Fruit fly (Drosophila melanogaster) whole organism, prepupa: ENCODE results near the gene Pak.

Experiments used
- Blimp-1 ChIP-seq: fragments of 200-800 bp; sonication (Bioruptor generic); optimal IDR thresholded peaks from 3 replicates; lab custom pipeline; 2017; ENCODE audit warnings: missing biosample characterization, missing genetic modification characterization, mild to moderate bottlenecking, moderate library complexity, missing genetic modification reagents
- CG10631 ChIP-seq: fragments of 200-800 bp; sonication (Bioruptor generic); optimal IDR thresholded peaks from 2 replicates; lab custom pipeline; 2016; ENCODE audit warnings: missing biosample characterization, missing genetic modification characterization
- CG10669 ChIP-seq: fragments of 200-800 bp; sonication (Bioruptor generic); optimal IDR thresholded peaks from 3 replicates; lab custom pipeline; 2018; ENCODE audit warnings: missing biosample characterization, mild to moderate bottlenecking, missing genetic modification characterization, moderate library complexity
- CG11762 ChIP-seq: fragments of 200-800 bp; sonication (Bioruptor generic); optimal IDR thresholded peaks from 3 replicates; lab custom pipeline; 2016; ENCODE audit warnings: missing biosample characterization, missing genetic modification characterization; ENCODE audit not compliant: insufficient read depth
- CG11902 ChIP-seq: fragments of 200-800 bp; sonication (Bioruptor generic); optimal IDR thresholded peaks from 3 replicates; lab custom pipeline; 2016; ENCODE audit warnings: missing biosample characterization, missing genetic modification characterization
- CG16779 ChIP-seq: fragments of 200-800 bp; sonication (Bioruptor generic); optimal IDR thresholded peaks from 3 replicates; lab custom pipeline; 2017; ENCODE audit warnings: missing biosample characterization, mild to moderate bottlenecking, missing genetic modification characterization
- CG3032 ChIP-seq: fragments of 200-800 bp; optimal IDR thresholded peaks from 2 replicates; lab custom pipeline; 2019; ENCODE audit warnings: missing biosample characterization, mild to moderate bottlenecking, missing genetic modification characterization, moderate library complexity
- CG31627 ChIP-seq: fragments of 200-800 bp; sonication (Bioruptor generic); optimal IDR thresholded peaks from 3 replicates; lab custom pipeline; 2016; ENCODE audit warnings: missing biosample characterization, missing genetic modification characterization
- CG32006 ChIP-seq: fragments of 200-800 bp; sonication (Bioruptor generic); optimal IDR thresholded peaks from 3 replicates; lab custom pipeline; 2017; ENCODE audit warnings: missing biosample characterization, mild to moderate bottlenecking, missing genetic modification characterization
- CG6163 ChIP-seq: fragments of 200-800 bp; sonication (Bioruptor generic); IDR thresholded peaks from 3 replicates; pipeline ENCODE4 v1.3.6; 2022; ENCODE audit warnings: missing biosample characterization, missing genetic modification characterization
- CG6276 ChIP-seq: fragments of 200-800 bp; sonication (Bioruptor generic); optimal IDR thresholded peaks from 2 replicates; lab custom pipeline; 2017; ENCODE audit warnings: missing biosample characterization, mild to moderate bottlenecking, missing genetic modification characterization
- CG6792 ChIP-seq: fragments of 200-800 bp; sonication (Bioruptor generic); optimal IDR thresholded peaks from 3 replicates; lab custom pipeline; 2016; ENCODE audit warnings: missing biosample characterization, missing genetic modification characterization
- CG6808 ChIP-seq: fragments of 200-800 bp; sonication (Bioruptor generic); optimal IDR thresholded peaks from 3 replicates; lab custom pipeline; 2017; ENCODE audit warnings: missing biosample characterization, missing genetic modification characterization, mild to moderate bottlenecking, moderate library complexity, missing genetic modification reagents
- CG6854 ChIP-seq: fragments of 200-800 bp; sonication (Bioruptor generic); optimal IDR thresholded peaks from 2 replicates; lab custom pipeline; 2017; ENCODE audit warnings: missing biosample characterization, mild to moderate bottlenecking, missing genetic modification characterization
- CG8119 ChIP-seq: fragments of 200-800 bp; sonication (Bioruptor generic); IDR thresholded peaks from 3 replicates; pipeline ENCODE4 v1.3.6; 2022; ENCODE audit warnings: missing biosample characterization, missing genetic modification characterization
- CG8319 ChIP-seq: fragments of 200-800 bp; sonication (Bioruptor generic); optimal IDR thresholded peaks from 3 replicates; lab custom pipeline; 2016; ENCODE audit warnings: missing biosample characterization, missing genetic modification characterization
- Eip75B ChIP-seq: fragments of 200-800 bp; sonication (Bioruptor generic); optimal IDR thresholded peaks from 3 replicates; lab custom pipeline; 2016; ENCODE audit warnings: missing biosample characterization, missing genetic modification characterization
- Eip78C ChIP-seq: fragments of 200-800 bp; sonication (Bioruptor generic); peaks from one replicate; lab custom pipeline; 2016; ENCODE audit warnings: missing biosample characterization, missing genetic modification characterization
- Ets21C ChIP-seq: fragments of 200-800 bp; sonication (Bioruptor generic); optimal IDR thresholded peaks from 3 replicates; lab custom pipeline; 2016; ENCODE audit warnings: missing biosample characterization, missing genetic modification characterization
- Ets96B ChIP-seq: fragments of 200-800 bp; optimal IDR thresholded peaks from 2 replicates; lab custom pipeline; 2019; ENCODE audit warnings: missing biosample characterization, mild to moderate bottlenecking, missing genetic modification characterization, moderate library complexity
- Hr38 ChIP-seq: sonication (Bioruptor generic); optimal IDR thresholded peaks from 2 replicates; lab custom pipeline; 2016; ENCODE audit warnings: missing biosample characterization, missing genetic modification characterization
- Hr39 ChIP-seq: fragments of 200-800 bp; sonication (Bioruptor generic); optimal IDR thresholded peaks from 2 replicates; lab custom pipeline; 2016; ENCODE audit warnings: missing biosample characterization, missing genetic modification characterization
- Hr4 ChIP-seq: fragments of 200-800 bp; sonication (Bioruptor generic); optimal IDR thresholded peaks from 3 replicates; lab custom pipeline; 2016; ENCODE audit warnings: missing biosample characterization, missing genetic modification characterization
- Lpt ChIP-seq: fragments of 200-800 bp; sonication (Bioruptor generic); optimal IDR thresholded peaks from 3 replicates; lab custom pipeline; 2016; ENCODE audit warnings: missing biosample characterization, missing genetic modification characterization
- Met ChIP-seq: fragments of 200-800 bp; sonication (Bioruptor generic); optimal IDR thresholded peaks from 3 replicates; lab custom pipeline; 2016; ENCODE audit warnings: missing biosample characterization, missing genetic modification characterization
- OdsH ChIP-seq: fragments of 200-800 bp; sonication (Bioruptor generic); optimal IDR thresholded peaks from 3 replicates; lab custom pipeline; 2016; ENCODE audit warnings: missing biosample characterization, missing genetic modification characterization
- Smox ChIP-seq: fragments of 200-800 bp; sonication (Bioruptor generic); optimal IDR thresholded peaks from 3 replicates; lab custom pipeline; 2016; ENCODE audit warnings: missing biosample characterization, missing genetic modification characterization
- Sox102F ChIP-seq: fragments of 200-800 bp; sonication (Bioruptor generic); optimal IDR thresholded peaks from 2 replicates; lab custom pipeline; 2016; ENCODE audit warnings: missing biosample characterization, mild to moderate bottlenecking, missing genetic modification characterization
- Sox15 ChIP-seq: fragments of 200-800 bp; sonication (Bioruptor generic); optimal IDR thresholded peaks from 3 replicates; lab custom pipeline; 2016; ENCODE audit warnings: missing biosample characterization, missing genetic modification characterization
- achi ChIP-seq: fragments of 200-800 bp; sonication (Bioruptor generic); optimal IDR thresholded peaks from 3 replicates; lab custom pipeline; 2016; ENCODE audit warnings: missing biosample characterization, missing genetic modification characterization
- acj6 ChIP-seq: fragments of 200-800 bp; sonication (Bioruptor generic); optimal IDR thresholded peaks from 3 replicates; lab custom pipeline; 2016; ENCODE audit warnings: missing biosample characterization, missing genetic modification characterization
- cyc ChIP-seq: fragments of 200-800 bp; sonication (Bioruptor generic); optimal IDR thresholded peaks from 3 replicates; lab custom pipeline; 2016; ENCODE audit warnings: missing biosample characterization, missing genetic modification characterization
- dsx ChIP-seq: fragments of 200-800 bp; optimal IDR thresholded peaks from 3 replicates; lab custom pipeline; 2019; ENCODE audit warnings: missing biosample characterization, mild to moderate bottlenecking, missing genetic modification characterization, moderate library complexity; ENCODE audit not compliant: poor library complexity, severe bottlenecking
- eg ChIP-seq: fragments of 200-800 bp; sonication (Bioruptor generic); IDR thresholded peaks from 3 replicates; pipeline ENCODE4 v1.3.6; 2022; ENCODE audit warnings: missing biosample characterization, missing genetic modification characterization
- fd85E ChIP-seq: fragments of 200-800 bp; sonication (Bioruptor generic); optimal IDR thresholded peaks from 3 replicates; lab custom pipeline; 2016; ENCODE audit warnings: missing biosample characterization, missing genetic modification characterization
- fkh ChIP-seq: fragments of 200-800 bp; sonication (Bioruptor generic); optimal IDR thresholded peaks from 3 replicates; lab custom pipeline; 2017; ENCODE audit warnings: missing biosample characterization, mild to moderate bottlenecking, missing genetic modification characterization, moderate library complexity
- lz ChIP-seq: fragments of 200-800 bp; sonication (Bioruptor generic); optimal IDR thresholded peaks from 3 replicates; lab custom pipeline; 2016; ENCODE audit warnings: missing biosample characterization, missing genetic modification characterization
- net ChIP-seq: fragments of 200-800 bp; sonication (Bioruptor generic); optimal IDR thresholded peaks from 3 replicates; lab custom pipeline; 2016; ENCODE audit warnings: missing biosample characterization, missing genetic modification characterization
- pdm3 ChIP-seq: fragments of 200-800 bp; sonication (Bioruptor generic); optimal IDR thresholded peaks from 3 replicates; lab custom pipeline; 2016; ENCODE audit warnings: missing biosample characterization, missing genetic modification characterization
- salr ChIP-seq, 2 experiments: fragments of 200-800 bp; sonication (Bioruptor generic); optimal IDR thresholded peaks; 3 replicates each; lab custom pipeline; 2016 to 2018; ENCODE audit warnings: missing biosample characterization in 2 of 2, missing genetic modification characterization in 2 of 2, mild to moderate bottlenecking in 1 of 2
- spab ChIP-seq: fragments of 200-800 bp; sonication (Bioruptor generic); optimal IDR thresholded peaks from 2 replicates; lab custom pipeline; 2017; ENCODE audit warnings: missing biosample characterization, mild to moderate bottlenecking, missing genetic modification characterization, missing genetic modification reagents
- ss ChIP-seq, 2 experiments: fragments of 200-800 bp; sonication (Bioruptor generic); optimal IDR thresholded peaks; 2 replicates in 1 of 2; 3 replicates in 1 of 2; lab custom pipeline; 2017 to 2018; ENCODE audit warnings: mild to moderate bottlenecking in 2 of 2, missing biosample characterization in 2 of 2, missing genetic modification characterization in 2 of 2, moderate library complexity in 1 of 2
- svp ChIP-seq: fragments of 200-800 bp; sonication (Bioruptor generic); peaks from one replicate; lab custom pipeline; 2016; ENCODE audit warnings: missing biosample characterization, missing genetic modification characterization
- topi ChIP-seq: fragments of 200-800 bp; sonication (Bioruptor generic); optimal IDR thresholded peaks from 3 replicates; lab custom pipeline; 2016; ENCODE audit warnings: missing biosample characterization, missing genetic modification characterization
- vri ChIP-seq: fragments of 200-800 bp; sonication (Bioruptor generic); optimal IDR thresholded peaks from 3 replicates; lab custom pipeline; 2016; ENCODE audit warnings: missing biosample characterization, mild to moderate bottlenecking, missing genetic modification characterization

Pak gene

DNA sequence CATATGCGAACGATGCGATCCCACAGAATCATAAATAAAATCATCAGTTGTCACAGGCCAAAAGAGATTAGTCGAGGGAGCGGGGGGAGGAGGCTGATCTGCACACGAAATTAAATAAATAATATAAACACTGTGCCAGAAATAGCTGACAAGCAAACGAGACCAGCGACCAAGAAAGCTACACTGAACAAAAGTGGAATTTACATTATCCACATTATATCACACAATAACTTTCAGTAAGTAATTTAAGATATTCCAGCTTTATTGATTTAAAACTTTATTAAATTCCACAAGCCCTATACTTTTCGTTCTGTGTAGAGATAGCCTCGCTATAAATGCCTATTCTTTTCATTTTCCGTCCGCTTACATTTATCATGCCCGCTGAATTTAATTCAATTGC is 53.5 kb downstream of the Pak start (continued):
- TF ChIP-seq vri (GFP tag; lab: Kevin White, UChicago), result no peak
- no peak for TF ChIP-seq Hr38 (GFP tag; lab: Kevin White, UChicago)
- peak; percentile 82 for TF ChIP-seq CG32006 (GFP tag; lab: Kevin White, UChicago)
- TF ChIP-seq Eip75B (GFP tag; lab: Kevin White, UChicago), result peak; percentile 78
- peak; percentile 76 for TF ChIP-seq OdsH
- TF ChIP-seq CG6163 (GFP tag; lab: Robert Waterston, UW), result peak; percentile 90
- peak; percentile 55 for TF ChIP-seq Sox15 (GFP tag; lab: Kevin White, UChicago)
- peak; percentile 71 for TF ChIP-seq pdm3 (GFP tag; lab: Kevin White, UChicago)
- TF ChIP-seq, all 60 proteins: peak for 52

- TF ChIP-seq fd85E (GFP tag; lab: Kevin White, UChicago) (peak; percentile 35), svp (peak; percentile 50), Eip78C (GFP tag; lab: Kevin White, UChicago) (peak; percentile 62), CG6854 (GFP tag; lab: Kevin White, UChicago) (no peak)
These were observed 54.5 kb downstream of the Pak start for dm6 chr3R:6405239-6405638.

DNA sequence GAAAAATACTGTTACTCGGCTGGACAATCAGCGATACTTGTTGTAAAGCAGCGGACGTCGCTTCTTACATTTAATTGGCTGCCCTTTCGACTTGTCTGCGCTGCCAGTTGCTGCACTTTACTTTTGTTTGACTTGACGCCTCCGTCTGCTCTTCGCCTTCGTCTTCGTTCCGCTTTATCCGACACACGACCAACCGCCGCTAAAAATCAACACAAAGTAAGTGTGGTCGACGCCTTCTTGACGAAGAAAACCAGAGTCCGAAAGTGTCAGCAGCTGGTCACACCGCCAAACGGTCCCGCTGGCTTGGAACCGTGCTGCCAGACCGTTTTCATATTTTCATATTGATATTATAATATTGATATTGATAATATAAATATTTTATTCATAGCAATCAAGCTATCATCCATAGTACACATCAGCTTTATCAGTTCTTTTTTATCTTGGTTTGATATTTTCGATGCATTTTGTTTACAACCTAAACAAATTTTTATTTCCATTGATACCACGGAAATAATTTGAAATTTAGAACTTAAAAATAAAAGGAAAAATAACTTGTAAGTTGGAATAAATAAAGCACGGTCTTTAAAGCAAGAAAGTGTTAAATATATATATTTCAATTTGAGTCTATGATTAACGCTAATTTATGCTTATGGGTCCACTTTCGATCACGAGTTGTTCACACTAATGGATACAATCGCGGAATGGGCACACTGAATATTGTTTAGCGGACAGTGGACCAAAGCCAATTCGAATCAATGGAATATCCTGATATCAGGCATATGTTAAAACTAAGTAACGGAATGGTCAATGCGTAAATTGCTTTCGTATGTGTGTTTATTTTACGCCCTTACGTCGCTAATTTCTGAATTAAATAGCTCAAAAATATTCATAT is 55.2 kb downstream of the Pak start, which contains the start of gene Dmtn:
Gene Dmtn (minus strand): TSS at position 222 of the 892 bp plus-strand sequence.
- TF ChIP-seq Smox (GFP tag; lab: Kevin White, UChicago), result peak; percentile 11
- no peak for TF ChIP-seq Ets96B
- peak in 1 of 2 experiments; percentile 16 for TF ChIP-seq ss (GFP tag; optimal IDR thresholded peaks at IDR 0.05; lab: Kevin White, UChicago)
- no peak for TF ChIP-seq pdm3 (GFP tag; lab: Kevin White, UChicago)
- peak; percentile 63 for TF ChIP-seq dsx
- TF ChIP-seq Hr4 (GFP tag; lab: Kevin White, UChicago), result peak; percentile 35
- no peak for TF ChIP-seq eg (GFP tag; lab: Robert Waterston, UW)
- TF ChIP-seq Blimp-1 (GFP tag; lab: Kevin White, UChicago), result no peak
- no peak for TF ChIP-seq acj6 (GFP tag; lab: Kevin White, UChicago)
- TF ChIP-seq net (GFP tag; lab: Kevin White, UChicago), result peak; percentile 34
- no peak for TF ChIP-seq cyc (GFP tag; lab: Kevin White, UChicago)
- peak; percentile 37 for TF ChIP-seq CG16779
- TF ChIP-seq lz, result no peak
- TF ChIP-seq achi (GFP tag; lab: Kevin White, UChicago), result peak; percentile 29
- TF ChIP-seq OdsH, result peak; percentile 22
- TF ChIP-seq CG6808 (GFP tag; lab: Kevin White, UChicago), result no peak
- peak in 1 of 2 experiments; percentile 27 for TF ChIP-seq salr (GFP tag; optimal IDR thresholded peaks at IDR 0.05; lab: Kevin White, UChicago)
- no peak for TF ChIP-seq topi (GFP tag; lab: Kevin White, UChicago)
- no peak for TF ChIP-seq CG10669 (GFP tag; lab: Kevin White, UChicago)
- TF ChIP-seq CG6792, result no peak
- TF ChIP-seq CG11762 (GFP tag; lab: Kevin White, UChicago), result no peak
- peak; percentile 68 for TF ChIP-seq fkh (GFP tag; lab: Kevin White, UChicago)
- TF ChIP-seq fd85E (GFP tag; lab: Kevin White, UChicago), result no peak
- TF ChIP-seq CG32006 (GFP tag; lab: Kevin White, UChicago), result peak; percentile 21
- TF ChIP-seq Met (GFP tag; lab: Kevin White, UChicago), result no peak
- peak; percentile 0 for TF ChIP-seq CG10631
- peak; percentile 39 for TF ChIP-seq vri (GFP tag; lab: Kevin White, UChicago)
- no peak for TF ChIP-seq CG11902 (GFP tag; lab: Kevin White, UChicago)
- TF ChIP-seq CG8119 (GFP tag; lab: Robert Waterston, UW), result no peak
- TF ChIP-seq Hr39 (GFP tag; lab: Kevin White, UChicago), result no peak
- TF ChIP-seq Ets21C (GFP tag; lab: Kevin White, UChicago), result no peak
- peak; percentile 73 for TF ChIP-seq svp
- peak; percentile 10 for TF ChIP-seq CG3032 (tag; lab: Kevin White, UChicago)
- TF ChIP-seq CG31627 (GFP tag; lab: Kevin White, UChicago), result no peak
- TF ChIP-seq Lpt (GFP tag; lab: Kevin White, UChicago), result no peak
- no peak for TF ChIP-seq spab (GFP tag; lab: Kevin White, UChicago)
- TF ChIP-seq CG6276 (GFP tag; lab: Kevin White, UChicago), result no peak
- no peak for TF ChIP-seq CG8319
- TF ChIP-seq Sox102F (GFP tag; lab: Kevin White, UChicago), result peak; percentile 9
